Worm (Caenorhabditis elegans) whole organism, L2 larva: ENCODE results near the gene F56D6.8.

Experiments
- ZK546.5 ChIP-seq: sonication (generic microtip); optimal IDR thresholded peaks from 2 replicates; lab custom pipeline; 2017; ENCODE audit warnings: missing biosample characterization, missing genetic modification characterization
- alr-1 ChIP-seq: fragments of 150-350 bp; optimal IDR thresholded peaks from 2 replicates; lab custom pipeline; 2014; ENCODE audit warnings: missing biosample characterization, missing genetic modification characterization
- egl-27 ChIP-seq: sonication (generic microtip); optimal IDR thresholded peaks from 3 replicates; lab custom pipeline; 2017; ENCODE audit warnings: missing biosample characterization, missing genetic modification reagents, missing genetic modification characterization
- fos-1 ChIP-seq: fragments of 150-350 bp; optimal IDR thresholded peaks from 2 replicates; lab custom pipeline; 2014; ENCODE audit warnings: missing biosample characterization, missing genetic modification characterization
- lsy-2 ChIP-seq, 2 experiments: fragments of 150-350 bp in 1 of 2; sonication (generic microtip) in 1 of 2; optimal IDR thresholded peaks; 2 replicates each; lab custom pipeline; 2014 to 2017; ENCODE audit warnings: missing biosample characterization in 2 of 2, missing genetic modification characterization in 2 of 2
- nhr-11 ChIP-seq: fragments of 150-350 bp; optimal IDR thresholded peaks from 2 replicates; lab custom pipeline; 2014; ENCODE audit warnings: missing biosample characterization, missing genetic modification characterization
- unc-62 ChIP-seq: fragments of 150-350 bp; optimal IDR thresholded peaks from 2 replicates; lab custom pipeline; 2014; ENCODE audit warnings: missing biosample characterization, missing genetic modification reagents, missing genetic modification characterization
- ztf-4 ChIP-seq: fragments of 150-350 bp; optimal IDR thresholded peaks from 2 replicates; lab custom pipeline; 2014; ENCODE audit warnings: missing biosample characterization, missing genetic modification characterization

- no peak for TF ChIP-seq fos-1
- no peak for TF ChIP-seq unc-62 (GFP tag; lab: Kevin White, UChicago)
- TF ChIP-seq alr-1 (tag; lab: Kevin White, UChicago), result no peak
- no peak for TF ChIP-seq ZK546.5 (tag; lab: Kevin White, UChicago)
- TF ChIP-seq lsy-2 (tag; optimal IDR thresholded peaks at IDR 0.05; lab: Kevin White, UChicago), result no peak
- no peak for TF ChIP-seq nhr-11 (tag; lab: Kevin White, UChicago)
- TF ChIP-seq ztf-4, result no peak
- no peak for TF ChIP-seq egl-27 (tag; lab: Kevin White, UChicago)
Measured at ce11 chrIV:3848985-3849384, 45.2 kb downstream of the F56D6.8 start.
